Fruit fly (Drosophila melanogaster): ENCODE results near the gene CG14691.

DNA sequence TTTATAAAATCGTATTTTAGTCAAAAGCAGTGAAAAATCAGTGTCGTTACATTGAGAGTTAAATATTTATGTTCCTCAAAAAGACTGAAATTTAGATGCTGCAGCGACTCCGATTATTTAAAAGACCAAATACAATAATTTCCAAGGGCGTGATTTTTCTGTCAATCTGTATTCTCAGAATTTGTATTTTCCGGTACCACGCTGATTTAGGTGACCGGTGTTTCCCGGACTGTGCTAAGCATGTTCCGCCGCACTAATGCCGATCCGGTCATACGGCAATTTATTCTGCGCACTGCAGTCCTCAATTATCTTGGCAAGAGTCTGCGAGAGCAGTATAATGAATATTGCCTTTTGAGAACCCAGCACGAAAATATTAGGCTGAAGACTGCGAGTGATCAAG, 48.7 kb downstream of the CG14691 start, which contains the start of the genes CG31467 and CG14684:
- TF ChIP-seq CG9948 (tag; optimal IDR thresholded peaks at IDR 0.05) (no peak), Snoo (tag; optimal IDR thresholded peaks at IDR 0.05) (no peak), CG13204 (GFP tag; optimal IDR thresholded peaks at IDR 0.05) (no peak), CG12605 (GFP tag; IDR thresholded peaks at IDR 0.05) (no peak), Pif1A (GFP tag; optimal IDR thresholded peaks at IDR 0.05) (no peak), EcR (GFP tag; optimal IDR thresholded peaks at IDR 0.05) (no peak), CG8301 (tag; optimal IDR thresholded peaks at IDR 0.05) (no peak), CG34367 (tag; optimal IDR thresholded peaks at IDR 0.05) (no peak), CG14655 (GFP tag; optimal IDR thresholded peaks at IDR 0.05) (no peak), CG10348 (GFP tag; IDR thresholded peaks at IDR 0.05) (no peak), rn (GFP tag; IDR thresholded peaks at IDR 0.05) (no peak), CG17806 (tag; optimal IDR thresholded peaks at IDR 0.05) (no peak), gl (tag; optimal IDR thresholded peaks at IDR 0.05) (no peak)
